Worm (Caenorhabditis elegans) whole organism, young adult: ENCODE results near the gene msp-142.

Experiments
- B0019.2 ChIP-seq: fragments of 200-800 bp; sonication (Bioruptor generic); conservative IDR thresholded peaks from 2 replicates; pipeline ENCODE4 v1.3.6; 2022; ENCODE audit warnings: missing genetic modification reagents, missing genetic modification characterization, missing compliant biosample characterization
- B0261.1 ChIP-seq: sonication (generic microtip); optimal IDR thresholded peaks from 2 replicates; lab custom pipeline; 2016; ENCODE audit warnings: mild to moderate bottlenecking, missing genetic modification characterization, moderate library complexity, missing compliant biosample characterization
- F22D6.2 ChIP-seq: sonication (generic microtip); optimal IDR thresholded peaks from 2 replicates; lab custom pipeline; 2016; ENCODE audit warnings: mild to moderate bottlenecking, missing genetic modification characterization, missing compliant biosample characterization
- F23B12.7 ChIP-seq: sonication (generic microtip); optimal IDR thresholded peaks from 2 replicates; lab custom pipeline; 2017; ENCODE audit warnings: missing genetic modification characterization, mild to moderate bottlenecking, missing compliant biosample characterization, antibody characterized with exemption, moderate library complexity; ENCODE audit not compliant: insufficient read depth
- F37B4.10 ChIP-seq: fragments of 200-800 bp; sonication (Bioruptor generic); IDR thresholded peaks from 2 replicates; pipeline ENCODE4 v1.3.6; 2022; ENCODE audit warnings: missing genetic modification characterization, missing compliant biosample characterization
- F39B2.1 ChIP-seq: fragments of 200-800 bp; sonication (Bioruptor generic); IDR thresholded peaks from 2 replicates; pipeline ENCODE4 v1.3.6; 2022; ENCODE audit warnings: missing genetic modification reagents, missing genetic modification characterization, missing compliant biosample characterization
- F57A8.1 ChIP-seq: fragments of 200-800 bp; sonication (Bioruptor generic); optimal IDR thresholded peaks from 2 replicates; lab custom pipeline; 2018; ENCODE audit warnings: mild to moderate bottlenecking, missing genetic modification characterization, moderate library complexity, missing compliant biosample characterization
- K11D2.4 ChIP-seq: fragments of 200-800 bp; sonication (Bioruptor generic); IDR thresholded peaks from 2 replicates; pipeline ENCODE4 v1.3.6; 2022; ENCODE audit warnings: missing genetic modification reagents, missing genetic modification characterization, missing compliant biosample characterization
- Y53F4B.3 ChIP-seq: fragments of 200-800 bp; sonication (Bioruptor generic); IDR thresholded peaks from 2 replicates; pipeline ENCODE4 v1.3.6; 2022; ENCODE audit warnings: missing genetic modification reagents, missing genetic modification characterization, missing compliant biosample characterization
- Y56A3A.18 ChIP-seq: fragments of 200-800 bp; sonication (Bioruptor generic); IDR thresholded peaks from 2 replicates; pipeline ENCODE4 v1.3.6; 2022; ENCODE audit warnings: missing genetic modification reagents, missing genetic modification characterization, missing compliant biosample characterization
- akir-1 ChIP-seq: fragments of 200-800 bp; sonication (Bioruptor generic); optimal IDR thresholded peaks from 2 replicates; lab custom pipeline; 2018; ENCODE audit warnings: mild to moderate bottlenecking, missing genetic modification characterization, moderate library complexity, missing compliant biosample characterization
- aptf-2 ChIP-seq: fragments of 200-800 bp; sonication (Bioruptor generic); conservative IDR thresholded peaks from 2 replicates; pipeline ENCODE4 v1.3.6; 2022; ENCODE audit warnings: missing genetic modification reagents, missing genetic modification characterization, missing compliant biosample characterization
- attf-3 ChIP-seq: fragments of 200-800 bp; sonication (Bioruptor generic); conservative IDR thresholded peaks from 2 replicates; pipeline ENCODE4 v1.3.6; 2022; ENCODE audit warnings: missing genetic modification reagents, missing genetic modification characterization, missing compliant biosample characterization
- bed-1 ChIP-seq: fragments of 200-800 bp; sonication (Bioruptor generic); IDR thresholded peaks from 2 replicates; pipeline ENCODE4 v1.3.6; 2022; ENCODE audit warnings: missing genetic modification reagents, missing genetic modification characterization, missing compliant biosample characterization
- ceh-40 ChIP-seq: fragments of 200-800 bp; sonication (Bioruptor generic); IDR thresholded peaks from 2 replicates; pipeline ENCODE4 v1.3.6; 2022; ENCODE audit warnings: missing genetic modification characterization, missing compliant biosample characterization
- ceh-58 ChIP-seq: fragments of 200-800 bp; sonication (Bioruptor generic); IDR thresholded peaks from 2 replicates; pipeline ENCODE4 v1.3.6; 2022; ENCODE audit warnings: missing genetic modification characterization, missing compliant biosample characterization
- ceh-79 ChIP-seq: sonication (generic microtip); optimal IDR thresholded peaks from 2 replicates; lab custom pipeline; 2017; ENCODE audit warnings: mild to moderate bottlenecking, missing genetic modification characterization, missing compliant biosample characterization
- die-1 ChIP-seq: sonication (generic microtip); optimal IDR thresholded peaks from 2 replicates; lab custom pipeline; 2016; ENCODE audit warnings: missing genotype, mild to moderate bottlenecking, missing genetic modification characterization, missing compliant biosample characterization
- dpff-1 ChIP-seq: sonication (generic microtip); optimal IDR thresholded peaks from 2 replicates; lab custom pipeline; 2017; ENCODE audit warnings: mild to moderate bottlenecking, missing genetic modification characterization, missing compliant biosample characterization
- dpl-1 ChIP-seq: fragments of 150-350 bp; optimal IDR thresholded peaks from 2 replicates; lab custom pipeline; 2014; ENCODE audit warnings: missing biosample characterization, missing genetic modification reagents, missing genetic modification characterization
- hrde-1 ChIP-seq: sonication (generic microtip); optimal IDR thresholded peaks from 2 replicates; lab custom pipeline; 2016; ENCODE audit warnings: missing genetic modification characterization, mild to moderate bottlenecking, missing compliant biosample characterization, moderate library complexity, missing genotype, missing genetic modification reagents, borderline replicate concordance
- madf-6 ChIP-seq: fragments of 200-800 bp; sonication (Bioruptor generic); IDR thresholded peaks from 2 replicates; pipeline ENCODE4 v1.3.6; 2022; ENCODE audit warnings: missing genetic modification reagents, missing genetic modification characterization, missing compliant biosample characterization
- mcd-1 ChIP-seq: fragments of 200-800 bp; sonication (Bioruptor generic); IDR thresholded peaks from 2 replicates; pipeline ENCODE4 v1.3.6; 2022; ENCODE audit warnings: missing genetic modification reagents, missing genetic modification characterization, missing compliant biosample characterization
- mxl-1 ChIP-seq: sonication (generic microtip); optimal IDR thresholded peaks from 2 replicates; lab custom pipeline; 2016; ENCODE audit warnings: missing genetic modification characterization, missing compliant biosample characterization
- nfya-2 ChIP-seq: fragments of 200-800 bp; sonication (Bioruptor generic); IDR thresholded peaks from 2 replicates; pipeline ENCODE4 v1.3.6; 2022; ENCODE audit warnings: missing genetic modification reagents, missing genetic modification characterization, missing compliant biosample characterization
- nfyb-1 ChIP-seq: fragments of 200-800 bp; sonication (Bioruptor generic); IDR thresholded peaks from 2 replicates; pipeline ENCODE4 v1.3.6; 2022; ENCODE audit warnings: missing genetic modification reagents, missing genetic modification characterization, missing compliant biosample characterization
- nhr-120 ChIP-seq: fragments of 200-800 bp; sonication (Bioruptor generic); IDR thresholded peaks from 2 replicates; pipeline ENCODE4 v1.3.6; 2022; ENCODE audit warnings: missing genetic modification characterization, missing compliant biosample characterization
- pbrm-1 ChIP-seq: fragments of 200-800 bp; sonication (Bioruptor generic); IDR thresholded peaks from 2 replicates; pipeline ENCODE4 v1.3.6; 2022; ENCODE audit warnings: missing genetic modification reagents, missing genetic modification characterization, missing compliant biosample characterization
- rcor-1 ChIP-seq: fragments of 200-800 bp; sonication (Bioruptor generic); IDR thresholded peaks from 2 replicates; pipeline ENCODE4 v1.3.6; 2022; ENCODE audit warnings: missing genetic modification reagents, missing genetic modification characterization, missing compliant biosample characterization
- rec-8 ChIP-seq, 2 experiments: sonication (generic microtip); optimal IDR thresholded peaks; 2 replicates each; lab custom pipeline; 2016; ENCODE audit warnings: mild to moderate bottlenecking in 2 of 2, missing genetic modification characterization in 2 of 2, missing genetic modification reagents in 2 of 2, missing genotype in 2 of 2, missing biosample characterization in 1 of 2, missing compliant biosample characterization in 1 of 2, moderate library complexity in 1 of 2
- tbx-9 ChIP-seq: sonication (generic microtip); optimal IDR thresholded peaks from 2 replicates; lab custom pipeline; 2016; ENCODE audit warnings: borderline replicate concordance, missing genetic modification characterization, inconsistent platforms, missing compliant biosample characterization
- tlf-1 ChIP-seq: fragments of 200-800 bp; sonication (Bioruptor generic); optimal IDR thresholded peaks from 2 replicates; lab custom pipeline; 2018; ENCODE audit warnings: mild to moderate bottlenecking, missing genetic modification characterization, missing compliant biosample characterization
- ztf-18 ChIP-seq: sonication (generic microtip); optimal IDR thresholded peaks from 2 replicates; lab custom pipeline; 2016; ENCODE audit warnings: missing genotype, mild to moderate bottlenecking, missing genetic modification characterization, missing compliant biosample characterization

Gene msp-142

DNA sequence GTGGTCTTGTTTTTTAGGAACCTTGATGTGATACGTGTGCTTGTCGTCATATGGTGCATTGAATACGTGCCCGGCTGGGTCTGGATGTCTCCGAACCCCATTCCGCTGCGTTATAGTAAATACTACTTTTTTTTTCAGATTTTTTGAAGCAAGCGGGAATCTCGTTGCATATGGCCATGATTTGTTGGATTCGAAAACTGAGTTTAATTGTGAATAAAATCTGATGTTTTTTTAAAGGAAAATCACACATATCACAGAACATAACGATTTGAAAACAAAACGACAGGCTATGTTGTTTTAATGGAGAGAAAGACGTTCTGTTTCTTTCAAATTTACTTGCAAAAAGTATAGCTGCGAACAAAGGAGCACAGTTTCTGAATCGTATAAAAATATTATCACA is 47.7 kb downstream of the msp-142 start, which contains the start of the genes ZK1248.17 and H41C03.3:
Gene ZK1248.17, minus strand, starts transcription at position 101 of the 400 bp plus-strand sequence.
Gene H41C03.3, plus strand, starts transcription at position 337 of the 400 bp plus-strand sequence.
- no peak for TF ChIP-seq mxl-1 (tag; lab: Kevin White, UChicago)
- no peak for TF ChIP-seq ceh-58
- TF ChIP-seq ztf-18 (tag; lab: Kevin White, UChicago): no peak
- no peak for TF ChIP-seq bed-1 (GFP tag; lab: Robert Waterston, UW)
- no peak for TF ChIP-seq dpff-1 (tag; lab: Kevin White, UChicago)
- no peak for TF ChIP-seq F57A8.1
- no peak for TF ChIP-seq Y53F4B.3
- no peak for TF ChIP-seq tbx-9 (tag; lab: Kevin White, UChicago)
- TF ChIP-seq hrde-1 (tag; lab: Kevin White, UChicago): no peak
- no peak for TF ChIP-seq F23B12.7 (tag; lab: Kevin White, UChicago)
- TF ChIP-seq B0019.2: no peak
- TF ChIP-seq akir-1 (GFP tag; lab: Kevin White, UChicago): no peak
- TF ChIP-seq nhr-120 (GFP tag; lab: Robert Waterston, UW): no peak
- no peak for TF ChIP-seq ceh-79 (tag; lab: Kevin White, UChicago)
- TF ChIP-seq nfyb-1 (GFP tag; lab: Robert Waterston, UW): no peak
- no peak for TF ChIP-seq attf-3 (GFP tag; lab: Robert Waterston, UW)
- TF ChIP-seq tlf-1 (GFP tag; lab: Kevin White, UChicago): no peak
- TF ChIP-seq rec-8 (tag; optimal IDR thresholded peaks at IDR 0.05; lab: Kevin White, UChicago): no peak

ce11 chrII:5846181-5846580 is 48.5 kb downstream of the msp-142 start:
- no peak for TF ChIP-seq pbrm-1 (GFP tag; lab: Robert Waterston, UW)
- TF ChIP-seq attf-3 (GFP tag; lab: Robert Waterston, UW): no peak
- no peak for TF ChIP-seq mcd-1
- TF ChIP-seq ceh-40 (GFP tag; lab: Robert Waterston, UW): no peak
- TF ChIP-seq B0261.1 (tag; lab: Kevin White, UChicago): no peak
- no peak for TF ChIP-seq Y56A3A.18 (GFP tag; lab: Robert Waterston, UW)
- TF ChIP-seq F37B4.10 (GFP tag; lab: Robert Waterston, UW): no peak
- no peak for TF ChIP-seq madf-6
- no peak for TF ChIP-seq dpl-1 (GFP tag; lab: Kevin White, UChicago)
- no peak for TF ChIP-seq ceh-58
- no peak for TF ChIP-seq K11D2.4
- no peak for TF ChIP-seq nfya-2
- no peak for TF ChIP-seq hrde-1 (tag; lab: Kevin White, UChicago)
- TF ChIP-seq F39B2.1 (GFP tag; lab: Robert Waterston, UW): no peak
- no peak for TF ChIP-seq die-1 (tag; lab: Kevin White, UChicago)
- TF ChIP-seq rcor-1 (GFP tag; lab: Robert Waterston, UW): no peak
- TF ChIP-seq F22D6.2 (tag; lab: Kevin White, UChicago): no peak
- TF ChIP-seq aptf-2 (GFP tag; lab: Robert Waterston, UW): no peak
- TF ChIP-seq, all 124 proteins: peak for 0
